Worm (Caenorhabditis elegans): ENCODE data around the gene adm-2.

DNA sequence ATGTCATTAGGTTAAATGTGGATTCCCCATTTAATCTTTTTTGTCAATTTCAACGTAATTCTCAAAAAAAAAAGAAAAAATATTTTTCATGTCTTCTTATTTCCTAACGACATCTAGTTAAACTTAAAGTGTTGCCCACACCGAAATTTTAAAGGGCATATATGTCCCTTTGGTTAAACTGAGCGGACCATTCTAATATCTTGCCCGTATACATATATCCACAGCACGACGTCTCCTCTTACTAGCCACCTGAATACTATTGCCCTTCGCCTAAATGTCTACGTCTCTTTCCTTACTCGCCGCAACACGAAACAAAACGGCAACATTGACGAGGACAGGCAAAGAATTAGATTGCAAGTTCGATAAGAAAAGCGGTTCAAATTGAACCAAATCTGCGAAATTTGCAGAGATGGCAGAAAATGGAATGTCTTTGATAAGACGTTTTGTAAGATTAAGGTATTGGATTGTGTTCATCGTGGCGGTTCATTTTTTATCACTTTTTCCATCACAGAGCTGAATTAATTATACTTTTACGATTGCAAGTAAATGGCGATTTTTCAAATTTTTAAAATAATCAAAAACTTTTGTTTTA, 13.0 kb downstream of the adm-2 start:
- TF ChIP-seq dao-5 (tag; optimal IDR thresholded peaks at IDR 0.05) (peak; percentile 88), W03F9.2 (tag; optimal IDR thresholded peaks at IDR 0.05) (peak; percentile 98), him-1 (tag; optimal IDR thresholded peaks at IDR 0.05) (peak; percentile 100)
